Worm (Caenorhabditis elegans): ENCODE measurements around the gene C01G6.2.

C01G6.2 gene

DNA sequence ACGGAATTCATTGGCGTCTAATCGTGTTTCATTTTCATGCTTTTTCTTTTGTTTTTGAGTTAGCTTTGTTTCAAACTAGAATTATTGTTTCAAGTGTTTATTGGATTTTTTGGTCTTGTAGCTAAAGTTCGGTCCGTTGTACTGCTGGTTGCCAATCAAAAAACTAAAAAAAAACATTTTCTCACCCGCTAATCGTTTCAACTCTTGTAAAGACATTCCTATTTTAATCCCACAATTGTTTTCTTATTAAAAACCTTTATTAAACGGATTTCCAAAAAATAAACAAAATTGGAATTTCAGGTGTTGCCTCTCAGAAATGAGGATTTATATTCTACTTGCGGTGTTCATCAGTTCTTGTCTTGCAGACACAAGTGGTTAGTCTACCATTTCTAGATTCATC, 33.9 kb upstream of the C01G6.2 start, which contains the start of gene T26C5.2:
Gene T26C5.2 (plus strand): TSS at position 301 of the 400 bp plus-strand sequence.
- TF ChIP-seq dpl-1 (GFP tag; optimal IDR thresholded peaks at IDR 0.05) (no peak), daf-12 (tag; optimal IDR thresholded peaks at IDR 0.05) (no peak), lsy-2 (tag; optimal IDR thresholded peaks at IDR 0.05) (no peak), egl-27 (tag; optimal IDR thresholded peaks at IDR 0.05) (no peak), aha-1 (tag) (no peak), mdt-29 (GFP tag; IDR thresholded peaks at IDR 0.05) (no peak), sdz-12 (GFP tag; optimal IDR thresholded peaks at IDR 0.05) (no peak), ztf-11 (tag; optimal IDR thresholded peaks at IDR 0.05) (no peak), Y105C5A.15 (GFP tag; IDR thresholded peaks at IDR 0.05) (no peak), nhr-237 (tag; optimal IDR thresholded peaks at IDR 0.05) (no peak), hlh-30 (tag; optimal IDR thresholded peaks at IDR 0.05; ENCODE audit: insufficient read depth) (no peak), set-16 (GFP tag; IDR thresholded peaks at IDR 0.05) (no peak), cey-2 (tag; optimal IDR thresholded peaks at IDR 0.05; ENCODE audit: borderline replicate concordance, insufficient read depth) (no peak)

DNA sequence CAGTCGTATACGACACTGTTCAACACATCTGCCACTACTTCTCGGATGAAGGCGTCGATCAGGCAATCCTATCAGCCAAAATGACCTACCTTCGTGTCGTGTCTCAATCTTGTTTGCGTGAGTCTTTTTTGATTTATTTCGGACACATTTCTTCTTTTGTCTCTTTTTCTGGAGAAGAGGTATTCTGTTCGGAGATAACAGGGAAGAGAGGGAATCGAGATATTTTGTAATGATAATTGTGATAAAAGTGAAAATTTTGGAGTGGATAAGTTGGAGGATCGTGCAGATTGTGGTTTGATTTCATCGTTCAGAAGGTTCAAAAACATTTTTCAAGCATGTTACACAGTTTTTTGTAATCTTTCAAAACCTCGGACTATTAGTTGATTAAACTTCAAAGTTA, 33.0 kb upstream of the C01G6.2 start:
- no peak for TF ChIP-seq lin-15B (tag; optimal IDR thresholded peaks at IDR 0.05)
- peak; percentile 28 for TF ChIP-seq nhr-28 (tag; optimal IDR thresholded peaks at IDR 0.05)
- no peak for TF ChIP-seq nhr-6 (tag; optimal IDR thresholded peaks at IDR 0.05)
- TF ChIP-seq ceh-62 (tag; optimal IDR thresholded peaks at IDR 0.05): no peak
- no peak for TF ChIP-seq php-3 (GFP tag; IDR thresholded peaks at IDR 0.05)
- TF ChIP-seq unc-62 (GFP tag; optimal IDR thresholded peaks at IDR 0.05 in 1 of 2): peak in 1 of 2 experiments; percentile 63
- TF ChIP-seq unc-62 (tag; optimal IDR thresholded peaks at IDR 0.05): no peak
- TF ChIP-seq madf-5 (GFP tag; IDR thresholded peaks at IDR 0.05): no peak
- TF ChIP-seq mxl-3 (GFP tag; optimal IDR thresholded peaks at IDR 0.05): peak; percentile 52

DNA sequence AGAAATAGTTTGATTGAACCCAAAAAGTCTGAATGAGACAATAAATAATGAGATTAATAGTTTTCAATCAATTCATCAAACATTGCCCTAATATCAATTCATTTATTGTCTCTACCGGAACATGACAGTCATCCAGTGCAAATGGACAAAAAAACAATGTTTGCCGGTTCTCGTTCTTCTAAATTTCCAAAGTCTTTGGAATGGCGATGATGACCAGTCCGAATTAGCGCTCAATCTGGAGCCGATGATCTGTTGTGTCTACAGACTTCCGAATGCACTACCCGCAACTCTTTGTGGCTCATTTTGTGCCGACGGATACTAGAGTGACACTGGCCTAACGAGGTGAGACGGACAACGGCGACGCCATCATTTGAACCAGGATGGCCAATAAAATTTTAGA, 30.6 kb upstream of the C01G6.2 start, which contains the start of gene T26C5.3:
Gene T26C5.3 (plus strand): TSS at position 301 of the 400 bp plus-strand sequence.
- TF ChIP-seq dpl-1 (GFP tag; optimal IDR thresholded peaks at IDR 0.05) (no peak), set-16 (GFP tag; IDR thresholded peaks at IDR 0.05) (no peak), dve-1 (tag; optimal IDR thresholded peaks at IDR 0.05; ENCODE audit: insufficient read depth) (no peak), ceh-82 (tag; optimal IDR thresholded peaks at IDR 0.05) (no peak), lin-39 (tag; optimal IDR thresholded peaks at IDR 0.05) (no peak), F37D6.2 (tag; optimal IDR thresholded peaks at IDR 0.05) (no peak), dmd-9 (GFP tag; IDR thresholded peaks at IDR 0.05) (no peak), daf-12 (tag; optimal IDR thresholded peaks at IDR 0.05) (no peak), egl-27 (tag; optimal IDR thresholded peaks at IDR 0.05) (no peak), nhr-102 (tag; optimal IDR thresholded peaks at IDR 0.05) (no peak), hlh-30 (tag; optimal IDR thresholded peaks at IDR 0.05; ENCODE audit: insufficient read depth) (no peak), F49E8.2 (tag; optimal IDR thresholded peaks at IDR 0.05; ENCODE audit: borderline replicate concordance) (no peak), aly-2 (tag; optimal IDR thresholded peaks at IDR 0.05) (no peak), gei-8 (GFP tag; optimal IDR thresholded peaks at IDR 0.05) (no peak), mdt-29 (GFP tag; IDR thresholded peaks at IDR 0.05) (no peak), lin-29 (GFP tag; IDR thresholded peaks at IDR 0.05) (no peak), arid-1 (GFP tag; conservative IDR thresholded peaks at IDR 0.05) (no peak), nhr-77 (tag; optimal IDR thresholded peaks at IDR 0.05) (no peak), mes-2 (tag; optimal IDR thresholded peaks at IDR 0.05; ENCODE audit: poor library complexity, severe bottlenecking) (no peak)

DNA sequence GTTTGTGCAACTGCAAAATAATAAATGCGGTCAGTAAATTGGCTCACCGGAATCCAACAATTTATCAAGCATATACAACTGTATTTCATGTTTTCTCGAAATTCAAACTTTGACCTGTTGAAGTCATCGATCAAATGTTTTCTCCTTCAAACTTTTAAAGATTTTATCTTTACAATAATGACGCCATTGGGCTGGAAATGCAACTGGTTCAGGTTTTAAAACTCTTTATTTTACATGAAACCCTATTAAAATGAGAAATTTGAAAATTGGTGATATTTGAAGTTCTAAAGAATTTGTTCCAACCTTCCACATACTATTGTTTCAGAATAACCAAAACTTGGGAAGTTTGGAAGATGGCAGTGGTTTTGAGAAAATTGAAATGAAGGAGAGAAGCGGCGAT, 29.9 kb upstream of the C01G6.2 start:
- TF ChIP-seq ZK546.5 (tag; optimal IDR thresholded peaks at IDR 0.05) (no peak), aha-1 (tag) (peak; percentile 63), dmd-8 (GFP tag; IDR thresholded peaks at IDR 0.05) (no peak)
